Worm (Caenorhabditis elegans): ENCODE data around the gene F20H11.1.

DNA sequence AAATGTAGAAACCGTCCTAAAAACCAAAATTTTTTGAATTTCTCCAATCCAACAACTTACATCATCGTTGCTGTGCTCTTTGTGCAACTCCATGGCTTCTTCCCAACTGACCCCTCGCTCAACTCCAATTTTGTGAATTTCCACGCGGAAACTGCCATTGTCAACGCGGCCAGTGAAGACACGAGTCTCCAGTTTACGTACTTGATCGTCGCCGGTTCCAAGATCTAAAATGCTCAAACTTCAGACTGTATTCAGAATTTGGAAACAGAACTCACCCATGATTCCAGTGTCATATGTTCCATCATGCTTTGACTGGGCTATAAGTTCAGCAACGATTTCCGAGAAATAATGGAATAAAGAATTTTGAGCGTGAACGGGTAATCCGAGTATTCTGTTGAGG lies 2.1 kb upstream of the F20H11.1 start:
- TF ChIP-seq egl-27 (tag; optimal IDR thresholded peaks at IDR 0.05), result no peak
- TF ChIP-seq crh-2 (tag; optimal IDR thresholded peaks at IDR 0.05), result no peak
- no peak for TF ChIP-seq mab-5 (tag; optimal IDR thresholded peaks at IDR 0.05)
- no peak for TF ChIP-seq nhr-10 (tag; optimal IDR thresholded peaks at IDR 0.05)
- TF ChIP-seq snpc-4 (tag; optimal IDR thresholded peaks at IDR 0.05), result no peak
- TF ChIP-seq nhr-11 (tag; optimal IDR thresholded peaks at IDR 0.05), result no peak
- no peak for TF ChIP-seq alr-1 (tag; optimal IDR thresholded peaks at IDR 0.05)
- no peak for TF ChIP-seq nhr-6 (tag; optimal IDR thresholded peaks at IDR 0.05)
- TF ChIP-seq dmd-4 (tag; optimal IDR thresholded peaks at IDR 0.05), result no peak
- TF ChIP-seq nhr-77 (tag; optimal IDR thresholded peaks at IDR 0.05), result no peak
